Worm (Caenorhabditis elegans) whole organism, late embryonic: ENCODE results near the gene F28H7.3.

ENCODE experiments used
- C08G9.2 ChIP-seq: sonication (generic microtip); optimal IDR thresholded peaks from 2 replicates; lab custom pipeline; 2016; ENCODE audit warnings: mild to moderate bottlenecking, missing genetic modification characterization, moderate library complexity, missing compliant biosample characterization
- K02D7.2 ChIP-seq: sonication (generic microtip); optimal IDR thresholded peaks from 2 replicates; lab custom pipeline; 2017; ENCODE audit warnings: mild to moderate bottlenecking, missing genetic modification characterization, missing compliant biosample characterization
- K09A11.1 ChIP-seq: sonication (generic microtip); optimal IDR thresholded peaks from 2 replicates; lab custom pipeline; 2017; ENCODE audit warnings: antibody characterized with exemption, mild to moderate bottlenecking, missing genetic modification characterization, missing compliant biosample characterization; ENCODE audit not compliant: insufficient read depth
- T23F11.4 ChIP-seq: fragments of 200-800 bp; sonication (Bioruptor generic); optimal IDR thresholded peaks from 2 replicates; lab custom pipeline; 2018; ENCODE audit warnings: mild to moderate bottlenecking, missing genetic modification characterization, missing compliant biosample characterization
- ahr-1 ChIP-seq: sonication (generic microtip); optimal IDR thresholded peaks from 2 replicates; lab custom pipeline; 2016; ENCODE audit warnings: missing genetic modification characterization, missing compliant biosample characterization
- ama-1 ChIP-seq: fragments of 150-350 bp; optimal IDR thresholded peaks from 2 replicates; lab custom pipeline; 2014
- ceh-14 ChIP-seq: sonication (generic microtip); optimal IDR thresholded peaks from 2 replicates; lab custom pipeline; 2016; ENCODE audit warnings: missing genotype, missing genetic modification characterization, missing compliant biosample characterization
- ceh-2 ChIP-seq: sonication (generic microtip); optimal IDR thresholded peaks from 2 replicates; lab custom pipeline; 2016; ENCODE audit warnings: missing genotype, missing genetic modification characterization, missing compliant biosample characterization
- ceh-22 ChIP-seq: sonication (generic microtip); optimal IDR thresholded peaks from 2 replicates; lab custom pipeline; 2017; ENCODE audit warnings: missing biosample characterization, missing genetic modification characterization
- ceh-24 ChIP-seq: sonication (generic microtip); optimal IDR thresholded peaks from 2 replicates; lab custom pipeline; 2016; ENCODE audit warnings: mild to moderate bottlenecking, missing genetic modification characterization, missing compliant biosample characterization
- ceh-34 ChIP-seq: sonication (generic microtip); optimal IDR thresholded peaks from 2 replicates; lab custom pipeline; 2016; ENCODE audit warnings: mild to moderate bottlenecking, missing genetic modification characterization, missing compliant biosample characterization
- ceh-45 ChIP-seq: fragments of 200-800 bp; sonication (Bioruptor generic); IDR thresholded peaks from 2 replicates; pipeline ENCODE4 v1.3.6; 2022; ENCODE audit warnings: missing genetic modification reagents, missing genetic modification characterization, missing compliant biosample characterization
- ceh-6 ChIP-seq: fragments of 200-800 bp; sonication (Bioruptor generic); optimal IDR thresholded peaks from 2 replicates; lab custom pipeline; 2018; ENCODE audit warnings: mild to moderate bottlenecking, missing genetic modification characterization, missing compliant biosample characterization
- elt-2 ChIP-seq: sonication (generic microtip); optimal IDR thresholded peaks from 2 replicates; lab custom pipeline; 2016; ENCODE audit warnings: missing genetic modification reagents, missing genetic modification characterization, missing compliant biosample characterization
- ets-4 ChIP-seq: sonication (generic microtip); optimal IDR thresholded peaks from 2 replicates; lab custom pipeline; 2016; ENCODE audit warnings: missing genetic modification characterization, missing compliant biosample characterization
- eyg-1 ChIP-seq: sonication (generic microtip); optimal IDR thresholded peaks from 2 replicates; lab custom pipeline; 2016; ENCODE audit warnings: missing genotype, missing genetic modification characterization, missing compliant biosample characterization
- fax-1 ChIP-seq: sonication (generic microtip); optimal IDR thresholded peaks from 2 replicates; lab custom pipeline; 2016; ENCODE audit warnings: missing genotype, missing genetic modification characterization, missing compliant biosample characterization
- fkh-6 ChIP-seq: sonication (generic microtip); optimal IDR thresholded peaks from 2 replicates; lab custom pipeline; 2016; ENCODE audit warnings: missing genetic modification characterization, missing compliant biosample characterization
- gmeb-2 ChIP-seq: sonication (generic microtip); optimal IDR thresholded peaks from 2 replicates; lab custom pipeline; 2016; ENCODE audit warnings: missing genetic modification characterization, inconsistent platforms, missing compliant biosample characterization
- hlh-6 ChIP-seq: sonication (generic microtip); optimal IDR thresholded peaks from 2 replicates; lab custom pipeline; 2016; ENCODE audit warnings: missing genotype, missing genetic modification characterization, missing compliant biosample characterization
- lin-11 ChIP-seq: fragments of 200-800 bp; sonication (Bioruptor generic); optimal IDR thresholded peaks from 2 replicates; lab custom pipeline; 2018; ENCODE audit warnings: mild to moderate bottlenecking, missing genetic modification characterization, missing compliant biosample characterization
- madf-2 ChIP-seq: sonication (generic microtip); optimal IDR thresholded peaks from 2 replicates; lab custom pipeline; 2017; ENCODE audit warnings: missing genetic modification characterization, missing compliant biosample characterization
- nhr-232 ChIP-seq: sonication (generic microtip); optimal IDR thresholded peaks from 2 replicates; lab custom pipeline; 2016; ENCODE audit warnings: missing genetic modification characterization, missing compliant biosample characterization
- odd-2 ChIP-seq: sonication (generic microtip); optimal IDR thresholded peaks from 2 replicates; lab custom pipeline; 2017; ENCODE audit warnings: antibody characterized with exemption, mild to moderate bottlenecking, missing genetic modification characterization, missing compliant biosample characterization
- pag-3 ChIP-seq: sonication (generic microtip); optimal IDR thresholded peaks from 2 replicates; lab custom pipeline; 2016; ENCODE audit warnings: missing compliant biosample characterization, missing genetic modification characterization, borderline replicate concordance
- pat-9 ChIP-seq: fragments of 200-800 bp; sonication (Bioruptor generic); optimal IDR thresholded peaks from 2 replicates; lab custom pipeline; 2018; ENCODE audit warnings: mild to moderate bottlenecking, missing genetic modification characterization, moderate library complexity, missing compliant biosample characterization
- pros-1 ChIP-seq: fragments of 150-350 bp; optimal IDR thresholded peaks from 2 replicates; lab custom pipeline; 2014; ENCODE audit warnings: missing biosample characterization, missing genetic modification reagents, missing genetic modification characterization
- ref-2 ChIP-seq: sonication (generic microtip); optimal IDR thresholded peaks from 2 replicates; lab custom pipeline; 2016; ENCODE audit warnings: missing genetic modification characterization, missing compliant biosample characterization
- rnt-1 ChIP-seq: sonication (generic microtip); optimal IDR thresholded peaks from 2 replicates; lab custom pipeline; 2016; ENCODE audit warnings: missing genetic modification characterization, missing compliant biosample characterization
- sdc-2 ChIP-seq: sonication (generic microtip); optimal IDR thresholded peaks from 2 replicates; lab custom pipeline; 2016; ENCODE audit warnings: missing genotype, missing genetic modification characterization, missing compliant biosample characterization
- sox-2 ChIP-seq: fragments of 200-800 bp; sonication (Bioruptor generic); IDR thresholded peaks from 2 replicates; pipeline ENCODE4 v1.3.6; 2022; ENCODE audit warnings: missing genetic modification reagents, missing genetic modification characterization, missing compliant biosample characterization
- ttx-3 ChIP-seq: sonication (generic microtip); optimal IDR thresholded peaks from 2 replicates; lab custom pipeline; 2016; ENCODE audit warnings: missing genetic modification reagents, missing genetic modification characterization, missing compliant biosample characterization
- unc-42 ChIP-seq: sonication (generic microtip); optimal IDR thresholded peaks from 2 replicates; lab custom pipeline; 2016; ENCODE audit warnings: missing genotype, missing genetic modification characterization, missing compliant biosample characterization
- unc-55 ChIP-seq: sonication (generic microtip); optimal IDR thresholded peaks from 2 replicates; lab custom pipeline; 2017; ENCODE audit warnings: missing biosample characterization, missing genetic modification reagents, missing genetic modification characterization
- zip-5 ChIP-seq: sonication (generic microtip); optimal IDR thresholded peaks from 2 replicates; lab custom pipeline; 2016; ENCODE audit warnings: missing genetic modification characterization, missing compliant biosample characterization
- ztf-16 ChIP-seq: sonication (generic microtip); optimal IDR thresholded peaks from 2 replicates; lab custom pipeline; 2017; ENCODE audit warnings: missing genetic modification characterization, missing compliant biosample characterization

The F28H7.3 gene

ce11 chrV:10750630-10751029 lies at the start of gene F28H7.3:
Gene F28H7.3, minus strand, starts transcription at chrV:10750788.
- TF ChIP-seq elt-2 (tag; lab: Kevin White, UChicago) (peak; percentile 78), pag-3 (no peak)

- no peak for TF ChIP-seq ttx-3 (tag; lab: Kevin White, UChicago)
- no peak for TF ChIP-seq ahr-1 (tag; lab: Kevin White, UChicago)
- TF ChIP-seq ceh-14, result no peak
- no peak for TF ChIP-seq ceh-2 (tag; lab: Kevin White, UChicago)
- TF ChIP-seq T23F11.4 (GFP tag; lab: Kevin White, UChicago), result no peak
- TF ChIP-seq madf-2 (tag; lab: Kevin White, UChicago), result no peak
- no peak for TF ChIP-seq ets-4 (tag; lab: Kevin White, UChicago)
- no peak for TF ChIP-seq fkh-6 (tag; lab: Kevin White, UChicago)
- TF ChIP-seq ceh-34 (tag; lab: Kevin White, UChicago), result no peak
- TF ChIP-seq hlh-6 (tag; lab: Kevin White, UChicago), result no peak
- TF ChIP-seq odd-2, result no peak
- TF ChIP-seq eyg-1 (tag; lab: Kevin White, UChicago), result no peak
- no peak for TF ChIP-seq zip-5 (tag; lab: Kevin White, UChicago)
- TF ChIP-seq ceh-24 (tag; lab: Kevin White, UChicago), result no peak
- no peak for TF ChIP-seq K02D7.2 (tag; lab: Kevin White, UChicago)
- no peak for TF ChIP-seq pros-1 (tag; lab: Kevin White, UChicago)
- TF ChIP-seq, all 69 proteins: peak for 0
Measured at ce11 chrV:10798090-10798489, 47.5 kb upstream of the F28H7.3 start, which contains the start of gene srh-184. Gene srh-184, minus strand, starts transcription at chrV:10798190.

ce11 chrV:10795494-10795893 lies 44.9 kb upstream of the F28H7.3 start, which contains the start of gene D1054.19:
Gene D1054.19, plus strand, starts transcription at chrV:10795794.
- no peak for TF ChIP-seq elt-2 (tag; lab: Kevin White, UChicago)
- no peak for TF ChIP-seq gmeb-2 (tag; lab: Kevin White, UChicago)
- TF ChIP-seq rnt-1 (tag; lab: Kevin White, UChicago), result no peak
- no peak for TF ChIP-seq T23F11.4 (GFP tag; lab: Kevin White, UChicago)
- TF ChIP-seq sdc-2 (tag; lab: Kevin White, UChicago), result no peak
- no peak for TF ChIP-seq ceh-2 (tag; lab: Kevin White, UChicago)
- TF ChIP-seq pat-9 (tag; lab: Kevin White, UChicago), result no peak
- TF ChIP-seq ref-2, result no peak
- TF ChIP-seq ceh-6 (GFP tag; lab: Kevin White, UChicago), result no peak
- no peak for TF ChIP-seq fkh-6 (tag; lab: Kevin White, UChicago)
- no peak for TF ChIP-seq ztf-16 (tag; lab: Kevin White, UChicago)
- TF ChIP-seq madf-2 (tag; lab: Kevin White, UChicago), result no peak
- no peak for TF ChIP-seq sox-2
- TF ChIP-seq eyg-1 (tag; lab: Kevin White, UChicago), result no peak
- no peak for TF ChIP-seq fax-1
- TF ChIP-seq ceh-14, result no peak
- no peak for TF ChIP-seq K02D7.2 (tag; lab: Kevin White, UChicago)
- no peak for TF ChIP-seq unc-55 (GFP tag; lab: Kevin White, UChicago)
- TF ChIP-seq, all 69 proteins: peak for 0

- no peak for TF ChIP-seq pros-1 (tag; lab: Kevin White, UChicago)
- TF ChIP-seq hlh-6 (tag; lab: Kevin White, UChicago), result no peak
- TF ChIP-seq ceh-45 (GFP tag; lab: Robert Waterston, UW), result no peak
- no peak for TF ChIP-seq fkh-6 (tag; lab: Kevin White, UChicago)
- no peak for TF ChIP-seq K02D7.2 (tag; lab: Kevin White, UChicago)
- no peak for TF ChIP-seq ceh-6 (GFP tag; lab: Kevin White, UChicago)
- no peak for TF ChIP-seq lin-11 (tag; lab: Kevin White, UChicago)
Measured at ce11 chrV:10794463-10794862, 43.9 kb upstream of the F28H7.3 start.

- no peak for TF ChIP-seq ztf-16 (tag; lab: Kevin White, UChicago)
- no peak for TF ChIP-seq unc-42 (tag; lab: Kevin White, UChicago)
- no peak for TF ChIP-seq ama-1
- no peak for TF ChIP-seq hlh-6 (tag; lab: Kevin White, UChicago)
- TF ChIP-seq K09A11.1 (tag; lab: Kevin White, UChicago), result no peak
- TF ChIP-seq elt-2 (tag; lab: Kevin White, UChicago), result no peak
- TF ChIP-seq eyg-1 (tag; lab: Kevin White, UChicago), result no peak
- TF ChIP-seq ceh-22 (tag; lab: Kevin White, UChicago), result no peak
- no peak for TF ChIP-seq nhr-232 (tag; lab: Kevin White, UChicago)
- no peak for TF ChIP-seq fax-1
- no peak for TF ChIP-seq C08G9.2 (tag; lab: Kevin White, UChicago)
- TF ChIP-seq ref-2, result no peak
Measured at ce11 chrV:10793498-10793897, 42.9 kb upstream of the F28H7.3 start, which contains the start of gene ule-3. Gene ule-3, plus strand, starts transcription at chrV:10793798.
